Worm (Caenorhabditis elegans): Measurements from ENCODE around the gene pde-4.

The pde-4 gene

DNA sequence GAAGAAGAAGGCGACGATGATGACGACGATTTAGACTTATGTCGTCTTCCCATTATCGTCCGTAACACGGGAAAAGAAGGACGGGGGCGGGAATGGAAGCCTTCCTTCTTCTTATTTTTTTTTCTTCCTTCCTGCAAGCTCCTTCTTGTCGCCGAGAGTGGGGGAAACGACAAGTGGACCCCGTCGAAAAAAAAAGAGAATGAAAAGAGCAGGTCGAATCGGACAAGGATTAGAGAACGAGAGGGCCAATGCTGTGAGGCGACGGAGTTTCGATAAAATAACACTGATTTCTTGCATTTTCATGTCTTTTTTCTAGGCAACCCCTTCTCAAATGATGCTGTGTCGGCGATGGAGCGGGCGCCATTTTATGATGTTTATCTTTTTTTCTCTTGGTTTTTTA lies at the start of gene pde-4:
Gene pde-4 (minus strand): TSS at position 76 of the 400 bp plus-strand sequence.
- TF ChIP-seq unc-62 (GFP tag; optimal IDR thresholded peaks at IDR 0.05), result no peak

DNA sequence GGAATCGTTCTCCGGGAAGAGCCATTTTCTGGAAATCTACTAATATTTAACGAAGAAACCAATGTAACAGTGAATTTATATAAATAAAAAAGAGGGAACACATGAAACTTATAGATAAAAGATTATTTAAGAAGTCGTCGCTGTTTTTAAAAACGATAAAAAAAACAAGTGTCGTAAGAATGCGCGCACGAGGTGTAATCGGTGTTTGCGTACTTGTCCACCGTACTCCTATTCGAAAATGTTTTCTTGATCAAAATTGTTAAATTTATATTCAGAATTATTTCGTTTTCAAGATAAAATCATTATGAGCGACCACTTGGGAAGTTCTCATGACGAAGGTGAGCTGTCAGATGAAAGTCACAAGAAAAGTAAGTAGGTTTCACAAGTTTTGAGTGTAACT lies 48.0 kb upstream of the pde-4 start, which contains the start of the genes moa-2 and cdk-11.1:
Gene moa-2 (minus strand): TSS at position 25 of the 400 bp plus-strand sequence.
Gene cdk-11.1 (plus strand): TSS at position 227 of the 400 bp plus-strand sequence.
- no peak for TF ChIP-seq unc-62 (GFP tag; optimal IDR thresholded peaks at IDR 0.05)

DNA sequence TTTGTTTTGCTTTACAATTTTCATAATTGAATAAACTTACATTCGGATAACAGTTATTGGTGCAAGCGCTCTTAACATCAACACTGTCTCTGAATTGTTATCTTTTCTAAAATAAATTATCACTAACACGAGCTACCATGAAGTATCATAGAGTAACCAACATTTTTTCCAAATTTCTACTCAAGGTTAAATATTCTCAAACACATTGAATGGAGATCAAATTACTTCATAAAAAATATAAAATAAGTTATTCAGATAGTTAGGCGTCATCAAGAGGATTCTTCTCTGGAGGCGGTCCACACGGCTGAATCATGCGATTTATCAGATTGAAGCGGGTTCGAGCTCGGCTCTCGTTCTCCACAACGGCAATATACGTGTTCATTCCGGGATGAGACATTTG lies 47.4 kb upstream of the pde-4 start, which contains the start of gene B0495.5:
Gene B0495.5 (minus strand): TSS at position 101 of the 400 bp plus-strand sequence.
- no peak for TF ChIP-seq unc-62 (GFP tag; optimal IDR thresholded peaks at IDR 0.05)

DNA sequence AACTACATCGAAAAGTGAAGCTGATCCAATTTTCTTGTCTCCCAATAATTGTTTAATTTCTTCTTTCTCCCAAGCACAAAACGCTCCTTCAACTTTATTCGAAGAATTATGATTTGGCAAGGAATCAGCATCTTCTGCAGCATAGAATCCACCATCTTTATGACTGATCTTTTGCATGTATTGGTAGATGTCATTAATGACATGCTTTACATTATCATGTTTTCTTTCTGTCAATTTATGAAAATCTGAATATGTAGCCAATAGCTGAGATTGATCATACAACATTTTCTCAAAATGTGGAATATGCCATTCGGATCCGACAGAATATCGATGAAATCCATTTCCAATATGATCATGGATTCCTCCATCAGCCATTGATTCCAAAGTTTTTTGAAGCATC lies 46.1 kb upstream of the pde-4 start:
- no peak for TF ChIP-seq unc-62 (GFP tag; optimal IDR thresholded peaks at IDR 0.05)

DNA sequence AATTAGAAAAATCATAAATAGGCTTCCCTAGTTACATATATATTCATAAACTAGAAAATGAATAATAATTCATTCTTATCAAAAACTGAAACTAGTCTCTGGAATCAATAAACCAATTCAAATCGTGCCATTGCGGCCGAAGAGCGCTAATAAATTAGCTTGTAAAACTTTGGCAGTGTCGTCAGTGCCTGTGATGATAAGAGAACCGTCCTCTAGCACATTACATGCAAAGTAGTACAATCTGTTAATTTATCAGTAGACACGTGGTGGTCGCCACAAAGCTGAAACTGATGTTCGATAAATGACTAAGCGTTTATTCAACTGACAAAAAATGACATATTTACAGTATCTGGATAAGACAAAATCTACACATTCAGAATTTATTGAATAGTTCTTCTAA lies 44.6 kb upstream of the pde-4 start:
- no peak for TF ChIP-seq unc-62 (GFP tag; optimal IDR thresholded peaks at IDR 0.05)

DNA sequence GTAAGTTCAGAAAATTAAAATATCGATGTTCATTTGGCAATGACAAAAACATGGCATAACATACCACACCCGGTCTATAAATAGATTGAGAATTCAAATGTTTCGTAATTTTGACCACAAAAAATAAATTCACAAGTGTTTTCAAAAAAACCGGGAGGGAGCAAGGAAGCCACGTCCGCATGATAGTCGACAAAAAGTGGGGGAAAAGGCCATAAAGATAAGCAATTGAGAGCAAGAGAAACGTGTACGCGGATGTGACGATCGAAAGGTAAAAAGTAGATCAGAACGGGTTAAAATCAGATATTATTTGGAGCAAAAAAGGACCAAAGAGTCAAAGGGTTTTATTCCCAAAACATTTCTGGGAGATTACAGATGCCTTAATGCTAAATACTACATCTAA lies 43.7 kb upstream of the pde-4 start:
- no peak for TF ChIP-seq unc-62 (GFP tag; optimal IDR thresholded peaks at IDR 0.05)

DNA sequence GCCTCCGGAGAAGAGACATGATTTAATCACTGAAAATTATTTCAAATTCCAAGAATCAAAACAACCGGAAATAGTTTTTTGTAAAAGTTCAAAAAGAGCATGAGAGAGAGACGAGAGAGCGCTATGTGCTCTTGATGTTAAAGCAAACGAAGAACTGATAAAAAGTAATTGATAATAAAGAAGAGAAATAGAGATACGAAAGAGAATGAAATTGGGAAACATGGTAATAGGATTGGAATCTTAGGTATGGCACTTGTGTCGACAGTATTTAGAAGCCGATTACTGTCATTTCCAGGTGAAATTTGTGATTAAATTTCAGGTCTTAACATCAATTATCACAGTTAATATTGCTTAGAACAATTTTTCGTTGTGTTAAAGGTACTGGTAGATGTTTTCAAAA lies 42.9 kb upstream of the pde-4 start, which contains the start of gene nhx-2:
Gene nhx-2 (minus strand): TSS at position 29 of the 400 bp plus-strand sequence.
- no peak for TF ChIP-seq unc-62 (GFP tag; optimal IDR thresholded peaks at IDR 0.05)

DNA sequence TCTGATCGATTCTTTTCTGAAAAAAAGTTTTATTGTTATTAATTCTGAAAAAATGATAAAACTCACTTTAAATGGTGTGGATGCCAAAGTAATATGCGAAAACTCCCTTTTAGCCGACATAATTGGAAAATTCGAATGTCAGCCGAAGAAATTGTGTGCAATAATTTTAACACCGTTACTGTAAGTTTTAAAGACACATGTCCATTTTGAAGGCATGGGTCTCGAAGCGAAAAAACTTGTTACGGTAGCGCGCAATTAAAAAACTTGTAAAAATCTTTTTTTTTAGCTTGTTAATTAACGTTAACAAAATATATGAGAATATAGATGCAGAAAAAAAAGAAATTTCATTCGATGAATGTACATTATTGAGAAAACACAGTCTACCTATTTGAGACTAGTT lies 39.3 kb upstream of the pde-4 start, which contains the start of gene pid-1:
Gene pid-1 (minus strand): TSS at position 173 of the 400 bp plus-strand sequence.
- TF ChIP-seq unc-62 (GFP tag; optimal IDR thresholded peaks at IDR 0.05), result no peak

DNA sequence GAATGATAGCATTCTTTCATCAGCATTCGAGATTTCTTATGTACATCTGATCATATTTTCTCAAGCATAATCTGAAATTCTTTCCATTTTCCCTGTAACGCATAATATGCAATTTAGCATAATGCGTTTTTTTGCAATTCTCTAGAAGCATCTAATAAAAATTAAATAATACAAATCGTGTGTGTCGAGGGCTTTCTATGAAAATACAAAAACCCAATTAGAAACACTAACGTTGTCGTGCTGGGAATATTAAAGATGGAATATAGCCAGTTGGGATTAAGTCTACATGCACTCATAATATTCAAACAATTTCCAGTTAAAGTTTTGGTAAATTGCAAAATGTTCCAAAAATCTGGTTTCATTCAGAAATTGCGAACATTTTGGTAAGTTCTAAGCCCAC lies 33.5 kb upstream of the pde-4 start, which contains the start of gene F18A1.1:
Gene F18A1.1 (plus strand): TSS at position 301 of the 400 bp plus-strand sequence.
- TF ChIP-seq unc-62 (GFP tag; optimal IDR thresholded peaks at IDR 0.05), result no peak

DNA sequence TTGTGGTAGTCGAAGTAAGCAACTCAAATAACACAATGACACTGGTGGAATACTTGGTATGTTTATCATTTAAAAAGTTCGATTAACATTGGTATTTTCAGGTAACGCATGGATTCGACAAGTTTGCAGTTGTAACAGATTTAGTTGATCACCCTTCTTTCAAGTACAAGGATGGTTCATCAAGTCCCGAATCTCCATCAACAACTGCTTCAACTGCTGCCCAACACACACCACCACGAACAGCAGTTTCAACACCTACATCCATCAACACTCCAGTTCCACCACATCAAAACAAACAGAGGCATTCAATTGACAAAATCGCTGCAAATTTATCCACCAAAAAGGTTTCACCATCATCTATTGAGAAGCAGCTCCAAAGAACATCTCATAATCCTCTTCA lies 31.4 kb upstream of the pde-4 start:
- no peak for TF ChIP-seq unc-62 (GFP tag; optimal IDR thresholded peaks at IDR 0.05)

DNA sequence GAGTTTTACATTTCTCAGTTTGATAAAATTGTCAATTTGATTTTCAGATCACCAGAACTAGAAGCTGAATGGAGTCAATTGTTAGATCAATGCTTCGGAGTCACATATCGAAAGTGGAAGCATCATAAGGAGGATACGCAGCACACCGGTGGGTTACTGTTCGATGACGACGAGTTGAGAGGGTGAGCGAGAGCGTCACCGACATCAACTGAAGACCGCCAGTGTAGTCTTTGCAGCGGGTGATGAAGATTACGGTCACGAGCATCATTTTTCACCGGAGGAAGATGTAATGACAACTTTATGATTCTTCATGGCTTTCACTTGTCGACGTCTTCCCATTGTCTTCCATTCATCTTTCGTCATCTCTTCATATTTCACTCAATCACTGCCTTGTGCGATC lies 30.9 kb upstream of the pde-4 start, which contains the start of gene lin-26:
Gene lin-26 (plus strand): TSS at position 301 of the 400 bp plus-strand sequence.
- TF ChIP-seq unc-62 (GFP tag; optimal IDR thresholded peaks at IDR 0.05), result no peak

DNA sequence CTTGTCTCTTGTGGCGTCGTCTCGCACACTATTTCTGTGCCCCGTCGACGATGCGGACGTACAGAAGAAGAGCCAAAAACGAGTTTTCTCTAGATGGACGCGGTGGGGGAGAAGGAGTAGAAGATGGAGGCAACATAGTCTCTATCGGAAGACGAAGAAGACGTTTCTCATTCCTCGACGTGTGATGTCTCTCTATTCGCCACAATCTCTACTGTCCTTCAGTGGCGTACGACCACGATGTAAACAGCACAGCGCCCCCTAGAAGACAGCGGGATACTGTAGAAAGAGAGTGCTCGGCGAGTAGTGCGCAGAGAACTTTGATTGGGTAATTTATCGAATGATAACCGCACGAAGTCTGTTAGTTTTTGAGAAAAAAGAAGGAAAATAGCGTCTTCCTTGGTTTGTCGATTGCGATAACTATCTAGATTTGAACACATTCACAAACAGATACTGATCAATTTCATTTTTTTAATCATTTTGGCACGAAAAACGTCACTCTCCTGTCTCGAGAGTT lies 28.5 kb upstream of the pde-4 start:
- no peak for TF ChIP-seq unc-62 (GFP tag; optimal IDR thresholded peaks at IDR 0.05)

DNA sequence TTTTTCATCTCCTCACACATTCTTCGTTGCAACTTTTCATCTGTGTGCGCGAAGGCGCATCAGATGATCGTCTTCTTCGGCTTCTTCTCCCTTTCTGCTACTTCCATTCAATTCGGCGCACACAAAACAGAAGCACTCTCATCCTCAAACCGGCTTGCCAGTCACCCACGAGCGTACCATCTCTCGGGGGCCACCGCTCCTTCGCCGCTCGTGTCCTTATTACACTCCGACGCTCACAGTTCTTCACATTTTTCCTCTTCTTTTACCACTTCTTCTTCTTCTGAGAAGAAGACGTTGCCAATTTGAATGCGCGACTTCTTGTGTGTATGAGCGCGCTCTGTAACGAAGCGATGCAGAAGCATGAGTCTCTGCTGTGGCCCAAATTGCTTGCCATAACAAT lies 27.5 kb upstream of the pde-4 start:
- TF ChIP-seq unc-62 (GFP tag; optimal IDR thresholded peaks at IDR 0.05), result no peak

DNA sequence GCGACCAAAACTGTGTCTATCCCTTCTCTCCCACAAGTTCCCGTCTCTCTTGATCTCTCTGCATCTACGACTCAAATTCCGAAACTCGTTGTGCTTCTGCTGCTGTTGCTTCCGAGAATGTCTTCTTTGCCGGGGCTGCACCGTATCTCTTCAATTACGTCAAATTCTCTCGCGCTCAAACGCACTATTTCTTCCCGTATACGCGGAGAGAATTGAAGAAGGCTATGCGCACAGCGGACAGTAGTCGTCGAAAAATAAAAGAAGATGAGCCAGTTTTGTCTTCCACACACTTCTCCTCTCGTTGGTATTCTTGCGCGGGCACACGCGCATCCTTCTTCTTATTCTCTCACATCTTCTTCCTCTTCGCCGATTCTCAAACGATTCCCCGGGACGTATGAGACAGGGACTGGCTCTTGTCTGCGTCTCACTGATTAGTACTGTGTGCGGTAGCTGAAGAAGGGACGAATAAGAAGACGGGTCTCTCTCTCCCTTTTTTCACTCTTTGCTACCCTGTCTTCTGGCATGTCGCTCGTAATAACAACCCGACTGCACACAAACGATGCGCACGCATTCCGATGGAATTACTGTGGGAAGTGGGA lies 25.4 kb upstream of the pde-4 start:
- TF ChIP-seq unc-62 (GFP tag; optimal IDR thresholded peaks at IDR 0.05), result no peak

DNA sequence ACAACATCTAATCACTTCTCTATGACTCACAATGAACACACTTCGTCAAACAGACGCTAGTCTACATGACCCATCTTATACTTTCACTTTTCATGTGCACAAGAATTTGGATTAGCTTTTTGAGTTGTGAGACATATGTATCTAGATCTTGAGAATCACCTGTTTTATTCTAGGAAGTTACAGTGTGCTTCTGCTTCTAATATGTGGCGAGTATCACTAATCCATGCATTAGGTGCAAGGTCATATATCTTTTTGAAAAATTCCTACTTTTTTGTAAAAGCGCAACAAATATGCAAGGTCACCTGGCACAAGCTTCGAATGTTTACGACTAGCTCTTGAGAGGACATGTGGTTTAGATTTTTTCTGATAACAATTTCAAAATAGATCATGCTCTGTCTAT lies 24.7 kb upstream of the pde-4 start:
- TF ChIP-seq unc-62 (GFP tag; optimal IDR thresholded peaks at IDR 0.05), result no peak

DNA sequence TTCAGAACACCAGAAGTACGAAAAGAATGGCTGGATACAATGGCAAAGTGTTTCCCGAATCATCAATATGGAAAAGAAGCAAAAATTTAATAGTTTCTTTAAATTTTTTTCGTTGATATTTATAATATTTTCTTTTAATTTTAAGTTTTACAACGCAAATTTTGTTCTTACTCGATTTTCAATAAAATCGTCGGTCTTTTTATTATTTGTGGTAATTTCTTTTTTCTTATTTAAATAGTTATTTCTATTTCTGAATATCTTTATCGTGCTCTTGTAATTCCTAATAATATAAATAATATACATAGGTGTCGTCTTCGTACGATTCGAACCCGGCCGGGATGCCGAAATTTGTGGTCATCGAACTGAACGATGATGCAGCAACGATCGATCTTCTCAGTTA lies 20.7 kb upstream of the pde-4 start, which contains the start of gene lir-1:
Gene lir-1 (plus strand): TSS at position 301 of the 400 bp plus-strand sequence.
- no peak for TF ChIP-seq unc-62 (GFP tag; optimal IDR thresholded peaks at IDR 0.05)

DNA sequence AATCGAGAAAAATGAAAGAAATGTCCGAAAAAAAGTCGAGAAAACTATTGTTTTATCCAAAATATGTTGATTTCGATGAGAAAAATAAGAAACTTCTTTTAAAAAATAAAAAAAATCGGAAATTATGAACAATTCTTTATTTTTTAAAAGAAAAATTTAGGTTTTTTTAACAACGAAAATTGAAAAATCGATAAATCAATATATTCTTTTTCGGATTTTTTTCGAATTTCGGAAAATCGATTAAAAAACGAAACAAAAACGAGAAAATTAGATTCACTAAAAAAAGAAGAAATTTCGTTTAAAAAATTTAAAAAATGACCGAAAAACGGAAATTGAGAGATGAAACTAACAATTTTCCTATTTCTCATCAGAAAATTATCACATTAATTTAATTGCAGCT lies 19.0 kb upstream of the pde-4 start:
- no peak for TF ChIP-seq unc-62 (GFP tag; optimal IDR thresholded peaks at IDR 0.05)

Measured in whole organism, dauer.